Worm (Caenorhabditis elegans) whole organism, L4 larva: Measurements from ENCODE around the gene dhps-1.
A peak's percentile ranks its signal among the peaks of the same experiment; 100 is the strongest.

Source experiments
- D1046.2 ChIP-seq: fragments of 200-800 bp; sonication (Bioruptor generic); IDR thresholded peaks from 2 replicates; pipeline ENCODE4 v1.3.6; 2022; ENCODE audit warnings: missing genetic modification characterization, missing compliant biosample characterization
- F26F4.8 ChIP-seq: fragments of 200-800 bp; sonication (Bioruptor generic); conservative IDR thresholded peaks from 2 replicates; pipeline ENCODE4 v1.3.6; 2022; ENCODE audit warnings: missing genetic modification characterization, missing compliant biosample characterization
- F37D6.2 ChIP-seq: sonication (generic microtip); optimal IDR thresholded peaks from 2 replicates; lab custom pipeline; 2016; ENCODE audit warnings: mild to moderate bottlenecking, missing genetic modification characterization, missing compliant biosample characterization
- F44E2.7 ChIP-seq: fragments of 200-800 bp; sonication (Bioruptor generic); IDR thresholded peaks from 2 replicates; pipeline ENCODE4 v2.1.2; 2022; ENCODE audit warnings: missing genetic modification characterization, missing compliant biosample characterization
- F49E8.2 ChIP-seq: sonication (generic microtip); optimal IDR thresholded peaks from 2 replicates; lab custom pipeline; 2016; ENCODE audit warnings: missing compliant biosample characterization, mild to moderate bottlenecking, missing genetic modification characterization, borderline replicate concordance
- R02D3.7 ChIP-seq: fragments of 150-350 bp; sonication (generic microtip); optimal IDR thresholded peaks from 3 replicates; lab custom pipeline; 2014; ENCODE audit warnings: missing biosample characterization, missing genetic modification characterization
- Y48G9A.11 ChIP-seq: fragments of 200-800 bp; sonication (Bioruptor generic); IDR thresholded peaks from 2 replicates; pipeline ENCODE4 v1.3.6; 2022; ENCODE audit warnings: missing genetic modification reagents, missing genetic modification characterization, missing compliant biosample characterization
- ceh-28 ChIP-seq: fragments of 150-350 bp; optimal IDR thresholded peaks from 2 replicates; lab custom pipeline; 2014; ENCODE audit warnings: missing biosample characterization, missing genetic modification reagents, missing genetic modification characterization
- ceh-44 ChIP-seq: fragments of 200-800 bp; sonication (Bioruptor generic); IDR thresholded peaks from 2 replicates; pipeline ENCODE4 v1.3.6; 2022; ENCODE audit warnings: missing genetic modification reagents, missing genetic modification characterization, missing compliant biosample characterization
- ceh-82 ChIP-seq: sonication (generic microtip); optimal IDR thresholded peaks from 2 replicates; lab custom pipeline; 2017; ENCODE audit warnings: missing biosample characterization, missing genetic modification characterization
- cey-2 ChIP-seq: sonication (generic microtip); optimal IDR thresholded peaks from 3 replicates; lab custom pipeline; 2017; ENCODE audit warnings: missing genetic modification characterization, mild to moderate bottlenecking, missing compliant biosample characterization, antibody characterized with exemption, borderline replicate concordance; ENCODE audit not compliant: insufficient read depth
- daf-12 ChIP-seq: fragments of 150-350 bp; optimal IDR thresholded peaks from 2 replicates; lab custom pipeline; 2014; ENCODE audit warnings: missing biosample characterization, missing genetic modification reagents, missing genetic modification characterization
- daf-16 ChIP-seq, 3 experiments: sonication (generic microtip); optimal IDR thresholded peaks; 2 replicates each; lab custom pipeline; 2016 to 2017; ENCODE audit warnings: missing genetic modification characterization in 3 of 3, missing genetic modification reagents in 3 of 3, mild to moderate bottlenecking in 2 of 3, missing compliant biosample characterization in 2 of 3, missing biosample characterization in 1 of 3, moderate library complexity in 1 of 3
- daf-19 ChIP-seq: fragments of 200-800 bp; sonication (Bioruptor generic); conservative IDR thresholded peaks from 2 replicates; pipeline ENCODE4 v1.3.6; 2022; ENCODE audit warnings: missing genetic modification characterization, missing compliant biosample characterization
- dmd-6 ChIP-seq: fragments of 200-800 bp; sonication (Bioruptor generic); IDR thresholded peaks from 2 replicates; pipeline ENCODE4 v1.3.6; 2022; ENCODE audit warnings: missing genetic modification reagents, missing genetic modification characterization, missing compliant biosample characterization
- dmd-9 ChIP-seq: fragments of 200-800 bp; sonication (Bioruptor generic); IDR thresholded peaks from 2 replicates; pipeline ENCODE4 v1.3.6; 2022; ENCODE audit warnings: missing genetic modification reagents, missing genetic modification characterization, missing compliant biosample characterization
- dpl-1 ChIP-seq: fragments of 150-350 bp; optimal IDR thresholded peaks from 2 replicates; lab custom pipeline; 2014; ENCODE audit warnings: missing biosample characterization, missing genetic modification reagents, missing genetic modification characterization
- gei-8 ChIP-seq: fragments of 200-800 bp; sonication (Bioruptor generic); optimal IDR thresholded peaks from 2 replicates; lab custom pipeline; 2018; ENCODE audit warnings: mild to moderate bottlenecking, missing genetic modification characterization, missing compliant biosample characterization
- lin-13 ChIP-seq: fragments of 150-350 bp; optimal IDR thresholded peaks from 2 replicates; lab custom pipeline; 2014; ENCODE audit warnings: missing biosample characterization, missing genetic modification reagents, missing genetic modification characterization
- lin-29 ChIP-seq: fragments of 200-800 bp; sonication (Bioruptor generic); IDR thresholded peaks from 2 replicates; pipeline ENCODE4 v1.3.6; 2022; ENCODE audit warnings: missing genetic modification reagents, missing genetic modification characterization, missing compliant biosample characterization
- lin-38 ChIP-seq: fragments of 200-800 bp; sonication (Bioruptor generic); IDR thresholded peaks from 2 replicates; pipeline ENCODE4 v1.3.6; 2022; ENCODE audit warnings: missing genetic modification reagents, missing genetic modification characterization, missing compliant biosample characterization
- lir-3 ChIP-seq: sonication (generic microtip); optimal IDR thresholded peaks from 2 replicates; lab custom pipeline; 2016; ENCODE audit warnings: mild to moderate bottlenecking, missing genetic modification characterization, missing compliant biosample characterization
- lsy-2 ChIP-seq, 2 experiments: fragments of 150-350 bp in 1 of 2; sonication (generic microtip) in 1 of 2; optimal IDR thresholded peaks; 2 replicates each; lab custom pipeline; 2014 to 2017; ENCODE audit warnings: missing biosample characterization in 2 of 2, missing genetic modification characterization in 2 of 2
- madf-9 ChIP-seq: fragments of 200-800 bp; sonication (Bioruptor generic); conservative IDR thresholded peaks from 2 replicates; pipeline ENCODE4 v1.3.6; 2022; ENCODE audit warnings: missing genetic modification reagents, missing genetic modification characterization, missing compliant biosample characterization
- mdl-1 ChIP-seq, 2 experiments: fragments of 150-350 bp in 1 of 2; sonication (generic microtip) in 1 of 2; optimal IDR thresholded peaks; 2 replicates each; lab custom pipeline; 2014 to 2017; ENCODE audit warnings: missing biosample characterization in 2 of 2, missing genetic modification characterization in 2 of 2
- nhr-102 ChIP-seq: sonication (generic microtip); optimal IDR thresholded peaks from 2 replicates; lab custom pipeline; 2016; ENCODE audit warnings: mild to moderate bottlenecking, missing genetic modification characterization, moderate library complexity, missing compliant biosample characterization
- nhr-237 ChIP-seq: sonication (generic microtip); optimal IDR thresholded peaks from 2 replicates; lab custom pipeline; 2017; ENCODE audit warnings: missing biosample characterization, missing genetic modification characterization
- nhr-28 ChIP-seq: fragments of 150-350 bp; optimal IDR thresholded peaks from 2 replicates; lab custom pipeline; 2014; ENCODE audit warnings: missing biosample characterization, missing genetic modification characterization
- nhr-41 ChIP-seq: fragments of 200-800 bp; sonication (Bioruptor generic); IDR thresholded peaks from 2 replicates; pipeline ENCODE4 v1.3.6; 2022; ENCODE audit warnings: missing genetic modification reagents, missing genetic modification characterization, missing compliant biosample characterization
- nhr-48 ChIP-seq: sonication (generic microtip); optimal IDR thresholded peaks from 2 replicates; lab custom pipeline; 2016; ENCODE audit warnings: mild to moderate bottlenecking, missing genetic modification characterization, missing compliant biosample characterization
- nhr-76 ChIP-seq: fragments of 150-350 bp; optimal IDR thresholded peaks from 2 replicates; lab custom pipeline; 2014; ENCODE audit warnings: missing biosample characterization, missing genetic modification characterization
- nhr-77 ChIP-seq: fragments of 150-350 bp; optimal IDR thresholded peaks from 2 replicates; lab custom pipeline; 2014; ENCODE audit warnings: missing biosample characterization, missing genetic modification characterization
- pha-4 ChIP-seq, 2 experiments: fragments of 150-350 bp in 1 of 2; fragments of 200-800 bp in 1 of 2; sonication (Bioruptor generic) in 1 of 2; IDR thresholded peaks in 1 of 2; optimal IDR thresholded peaks in 1 of 2; 2 replicates each; pipeline versions ENCODE4 v1.3.6 to Lab custom; 2014 to 2022; ENCODE audit warnings: missing genetic modification characterization in 2 of 2, missing genetic modification reagents in 2 of 2, missing biosample characterization in 1 of 2, missing compliant biosample characterization in 1 of 2
- rbr-2 ChIP-seq: sonication (generic microtip); optimal IDR thresholded peaks from 2 replicates; lab custom pipeline; 2016; ENCODE audit warnings: missing genotype, missing genetic modification characterization, missing compliant biosample characterization
- saeg-2 ChIP-seq: fragments of 200-800 bp; sonication (Bioruptor generic); IDR thresholded peaks from 2 replicates; pipeline ENCODE4 v1.3.6; 2022; ENCODE audit warnings: missing genetic modification reagents, missing genetic modification characterization, missing compliant biosample characterization
- sdz-12 ChIP-seq: fragments of 200-800 bp; sonication (Bioruptor generic); optimal IDR thresholded peaks from 2 replicates; lab custom pipeline; 2018; ENCODE audit warnings: mild to moderate bottlenecking, missing genetic modification characterization, missing compliant biosample characterization
- skn-1 ChIP-seq: fragments of 150-350 bp; optimal IDR thresholded peaks from 2 replicates; lab custom pipeline; 2014; ENCODE audit warnings: missing biosample characterization, missing genetic modification characterization
- snpc-1.2 ChIP-seq: fragments of 200-800 bp; sonication (Bioruptor generic); IDR thresholded peaks from 2 replicates; pipeline ENCODE4 v1.3.6; 2022; ENCODE audit warnings: missing genetic modification reagents, missing genetic modification characterization, missing compliant biosample characterization
- snpc-4 ChIP-seq: fragments of 150-350 bp; optimal IDR thresholded peaks from 2 replicates; lab custom pipeline; 2014; ENCODE audit warnings: missing biosample characterization, missing genetic modification characterization
- tag-97 ChIP-seq: fragments of 200-800 bp; sonication (Bioruptor generic); IDR thresholded peaks from 2 replicates; pipeline ENCODE4 v1.3.6; 2022; ENCODE audit warnings: missing genetic modification characterization, missing compliant biosample characterization
- unc-130 ChIP-seq: sonication (generic microtip); optimal IDR thresholded peaks from 2 replicates; lab custom pipeline; 2016; ENCODE audit warnings: missing genetic modification reagents, missing genetic modification characterization, missing compliant biosample characterization
- unc-39 ChIP-seq: sonication (generic microtip); optimal IDR thresholded peaks from 2 replicates; lab custom pipeline; 2017; ENCODE audit warnings: missing biosample characterization, missing genetic modification characterization
- unc-62 ChIP-seq, 3 experiments: fragments of 150-350 bp in 1 of 3; sonication (generic microtip); optimal IDR thresholded peaks in 2 of 3; peaks in 1 of 3; 1 replicate in 1 of 3; 2 replicates in 2 of 3; lab custom pipeline; 2014 to 2017; ENCODE audit warnings: missing biosample characterization in 3 of 3, missing genetic modification characterization in 3 of 3, missing genetic modification reagents in 3 of 3, missing genotype in 1 of 3
- vab-7 ChIP-seq: fragments of 200-800 bp; sonication (Bioruptor generic); IDR thresholded peaks from 2 replicates; pipeline ENCODE4 v1.3.6; 2022; ENCODE audit warnings: missing genetic modification reagents, missing genetic modification characterization, missing compliant biosample characterization
- zag-1 ChIP-seq: fragments of 150-350 bp; optimal IDR thresholded peaks from 2 replicates; lab custom pipeline; 2014; ENCODE audit warnings: missing biosample characterization, missing genetic modification characterization
- zip-11 ChIP-seq: fragments of 200-800 bp; sonication (Bioruptor generic); IDR thresholded peaks from 2 replicates; pipeline ENCODE4 v1.3.6; 2022; ENCODE audit warnings: missing genetic modification characterization, missing compliant biosample characterization
- ztf-11 ChIP-seq: fragments of 150-350 bp; optimal IDR thresholded peaks from 2 replicates; lab custom pipeline; 2014; ENCODE audit warnings: missing biosample characterization, missing genetic modification characterization

Gene dhps-1

ce11 chrII:11968275-11968674 is 24.5 kb upstream of the dhps-1 start, which contains the start of gene mex-1:
Gene mex-1, plus strand, starts transcription at chrII:11968637.
- TF ChIP-seq F26F4.8 (GFP tag; lab: Robert Waterston, UW): no peak
- TF ChIP-seq zip-11: no peak
- TF ChIP-seq tag-97 (GFP tag; lab: Robert Waterston, UW): no peak
- no peak for TF ChIP-seq ceh-28 (tag; lab: Kevin White, UChicago)
- TF ChIP-seq daf-16 (GFP tag; optimal IDR thresholded peaks at IDR 0.05; lab: Kevin White, UChicago): no peak
- TF ChIP-seq daf-16 (tag; optimal IDR thresholded peaks at IDR 0.05; lab: Kevin White, UChicago): no peak
- TF ChIP-seq unc-130: peak; percentile 84
- TF ChIP-seq gei-8 (GFP tag; lab: Kevin White, UChicago): no peak
- TF ChIP-seq unc-62 (GFP tag; optimal IDR thresholded peaks at IDR 0.05 in 1 of 2; lab: Kevin White, UChicago): no peak
- no peak for TF ChIP-seq unc-62 (tag; optimal IDR thresholded peaks at IDR 0.05; lab: Kevin White, UChicago)
- no peak for TF ChIP-seq daf-19 (GFP tag; lab: Robert Waterston, UW)
- TF ChIP-seq F49E8.2 (tag; lab: Kevin White, UChicago): peak; percentile 77
- TF ChIP-seq saeg-2 (GFP tag; lab: Robert Waterston, UW): no peak
- no peak for TF ChIP-seq rbr-2 (tag; lab: Kevin White, UChicago)
- TF ChIP-seq nhr-48: no peak
- no peak for TF ChIP-seq ztf-11 (tag; lab: Kevin White, UChicago)
- no peak for TF ChIP-seq D1046.2
- no peak for TF ChIP-seq dmd-6
- TF ChIP-seq pha-4 (GFP tag; IDR thresholded peaks at IDR 0.05; lab: Robert Waterston, UW): no peak
- no peak for TF ChIP-seq pha-4 (tag; optimal IDR thresholded peaks at IDR 0.05; lab: Kevin White, UChicago)
- TF ChIP-seq vab-7: peak; percentile 56; the same call in 1 of the 2 replicates
- TF ChIP-seq nhr-237 (tag; lab: Kevin White, UChicago): no peak
- no peak for TF ChIP-seq sdz-12 (GFP tag; lab: Kevin White, UChicago)
- TF ChIP-seq nhr-76: no peak
- TF ChIP-seq snpc-4 (tag; lab: Kevin White, UChicago): no peak
- no peak for TF ChIP-seq lin-13 (GFP tag; lab: Kevin White, UChicago)
- no peak for TF ChIP-seq ceh-82 (tag; lab: Kevin White, UChicago)
- no peak for TF ChIP-seq lin-29 (GFP tag; lab: Robert Waterston, UW)
- TF ChIP-seq madf-9: no peak
- no peak for TF ChIP-seq dmd-9
- TF ChIP-seq nhr-77: no peak
- TF ChIP-seq F37D6.2: no peak
- TF ChIP-seq snpc-1.2 (GFP tag; lab: Robert Waterston, UW): peak; percentile 60
- no peak for TF ChIP-seq skn-1 (tag; lab: Kevin White, UChicago)
- TF ChIP-seq cey-2 (tag; lab: Kevin White, UChicago): no peak
- TF ChIP-seq unc-39: no peak
- TF ChIP-seq R02D3.7 (tag; lab: Kevin White, UChicago): no peak
- no peak for TF ChIP-seq ceh-44 (GFP tag; lab: Robert Waterston, UW)
- no peak for TF ChIP-seq nhr-102 (tag; lab: Kevin White, UChicago)
- TF ChIP-seq zag-1: no peak
- no peak for TF ChIP-seq mdl-1 (tag; optimal IDR thresholded peaks at IDR 0.05; lab: Kevin White, UChicago)
- no peak for TF ChIP-seq daf-12
- TF ChIP-seq nhr-28 (tag; lab: Kevin White, UChicago): no peak
- TF ChIP-seq Y48G9A.11 (GFP tag; lab: Robert Waterston, UW): peak; percentile 92
- no peak for TF ChIP-seq F44E2.7 (GFP tag; lab: Robert Waterston, UW)
- TF ChIP-seq lin-38: peak; percentile 88
- no peak for TF ChIP-seq nhr-41 (GFP tag; lab: Robert Waterston, UW)
- no peak for TF ChIP-seq lir-3 (tag; lab: Kevin White, UChicago)
- TF ChIP-seq lsy-2 (tag; optimal IDR thresholded peaks at IDR 0.05; lab: Kevin White, UChicago): peak in 1 of 2 experiments; percentile 24
- no peak for TF ChIP-seq dpl-1 (GFP tag; lab: Kevin White, UChicago)
